Fruit fly (Drosophila melanogaster) whole organism, embryonic: ENCODE measurements around the gene CG34281.
A peak's percentile ranks its signal among the peaks of the same experiment; 100 is the strongest.

Experiments used
- Bgb ChIP-seq: fragments of 200-800 bp; sonication (Bioruptor generic); IDR thresholded peaks from 2 replicates; pipeline ENCODE4 v1.3.6; 2022; ENCODE audit warnings: missing biosample characterization, missing genetic modification characterization; ENCODE audit not compliant: partially characterized antibody
- CG10209 ChIP-seq: fragments of 200-800 bp; sonication (Bioruptor generic); optimal IDR thresholded peaks from 3 replicates; lab custom pipeline; 2017; ENCODE audit warnings: missing biosample characterization, mild to moderate bottlenecking, missing genetic modification characterization, missing genetic modification reagents
- CG11695 ChIP-seq: fragments of 200-800 bp; sonication (Bioruptor generic); IDR thresholded peaks from 3 replicates; pipeline ENCODE4 v1.3.6; 2022; ENCODE audit warnings: missing biosample characterization, missing genetic modification characterization
- CG13287 ChIP-seq: fragments of 200-800 bp; sonication (Bioruptor generic); IDR thresholded peaks from 2 replicates; pipeline ENCODE4 v1.3.6; 2022; ENCODE audit warnings: missing biosample characterization, missing genetic modification characterization; ENCODE audit not compliant: partially characterized antibody
- CG13624 ChIP-seq: fragments of 200-800 bp; sonication (Bioruptor generic); optimal IDR thresholded peaks from 2 replicates; lab custom pipeline; 2016; ENCODE audit warnings: missing biosample characterization, missing genetic modification characterization
- CG2120 ChIP-seq: fragments of 200-800 bp; sonication (Bioruptor generic); optimal IDR thresholded peaks from 3 replicates; lab custom pipeline; 2016; ENCODE audit warnings: missing biosample characterization, missing genetic modification characterization
- CG34224 ChIP-seq: fragments of 200-800 bp; sonication (Bioruptor generic); IDR thresholded peaks from 3 replicates; pipeline ENCODE4 v1.3.6; 2022; ENCODE audit warnings: missing biosample characterization, missing genetic modification characterization; ENCODE audit not compliant: partially characterized antibody
- CG34422 ChIP-seq: fragments of 200-800 bp; sonication (Bioruptor generic); IDR thresholded peaks from 3 replicates; pipeline ENCODE4 v1.3.6; 2022; ENCODE audit warnings: missing biosample characterization, missing genetic modification characterization
- CG42726 ChIP-seq: fragments of 200-800 bp; sonication (Bioruptor generic); IDR thresholded peaks from 2 replicates; pipeline ENCODE4 v1.3.6; 2022; ENCODE audit warnings: missing biosample characterization, missing genetic modification characterization; ENCODE audit not compliant: partially characterized antibody
- CG4730 ChIP-seq: fragments of 200-800 bp; sonication (Bioruptor generic); IDR thresholded peaks from 2 replicates; pipeline ENCODE4 v1.3.6; 2022; ENCODE audit warnings: missing biosample characterization, missing genetic modification characterization
- CG6683 ChIP-seq: fragments of 200-800 bp; sonication (Bioruptor generic); optimal IDR thresholded peaks from 2 replicates; lab custom pipeline; 2017; ENCODE audit warnings: missing biosample characterization, mild to moderate bottlenecking, missing genetic modification characterization, missing genetic modification reagents
- CG8290 ChIP-seq, 3 experiments: fragments of 200-800 bp; sonication (Bioruptor generic); optimal IDR thresholded peaks; 2 replicates each; lab custom pipeline; 2016 to 2019; ENCODE audit warnings: missing biosample characterization in 3 of 3, missing genetic modification characterization in 3 of 3, mild to moderate bottlenecking in 2 of 3, moderate library complexity in 1 of 3
- CG9215 ChIP-seq: fragments of 200-800 bp; sonication (Bioruptor generic); IDR thresholded peaks from 2 replicates; pipeline ENCODE4 v1.3.6; 2022; ENCODE audit warnings: missing biosample characterization, missing genetic modification characterization
- CkIIα-i1 ChIP-seq: fragments of 200-800 bp; sonication (Bioruptor generic); IDR thresholded peaks from 2 replicates; pipeline ENCODE4 v1.3.6; 2022; ENCODE audit warnings: missing biosample characterization, missing genetic modification characterization
- Dll ChIP-seq: fragments of 200-800 bp; sonication (Bioruptor generic); IDR thresholded peaks from 4 replicates; pipeline ENCODE4 v1.3.6; 2022; ENCODE audit warnings: missing biosample characterization, missing genetic modification characterization; ENCODE audit not compliant: partially characterized antibody
- Eip74EF ChIP-seq, 2 experiments: fragments of 200-800 bp in 1 of 2; fragments of >200 bp in 1 of 2; sonication (Bioruptor generic) in 1 of 2; optimal IDR thresholded peaks; 2 replicates each; lab custom pipeline; 2017 to 2019; ENCODE audit warnings: missing biosample characterization in 2 of 2, missing genetic modification characterization in 2 of 2, mild to moderate bottlenecking in 1 of 2, moderate library complexity in 1 of 2
- Ets65A ChIP-seq: fragments of 200-800 bp; sonication (Bioruptor generic); peaks from one replicate; lab custom pipeline; 2016; ENCODE audit warnings: missing biosample characterization, missing genetic modification characterization
- HLH4C ChIP-seq: fragments of 200-800 bp; sonication (Bioruptor generic); IDR thresholded peaks from 3 replicates; pipeline ENCODE4 v1.3.6; 2022; ENCODE audit warnings: missing biosample characterization, missing genetic modification characterization; ENCODE audit not compliant: partially characterized antibody
- Max ChIP-seq: fragments of 200-800 bp; sonication (Bioruptor generic); optimal IDR thresholded peaks from 2 replicates; lab custom pipeline; 2016; ENCODE audit warnings: missing biosample characterization, mild to moderate bottlenecking, missing genetic modification characterization
- Med ChIP-seq: fragments of 200-800 bp; sonication (Bioruptor generic); peaks from one replicate; lab custom pipeline; 2016; ENCODE audit warnings: missing biosample characterization, missing genetic modification characterization, mild to moderate bottlenecking, inconsistent platforms, moderate library complexity
- NFAT ChIP-seq: fragments of 200-800 bp; sonication (Bioruptor generic); IDR thresholded peaks from 2 replicates; pipeline ENCODE4 v1.3.6; 2022; ENCODE audit warnings: missing biosample characterization, missing genetic modification characterization
- Pdp1 ChIP-seq, 2 experiments: fragments of 200-800 bp; sonication (Bioruptor generic); optimal IDR thresholded peaks; 3 replicates each; lab custom pipeline; 2016; ENCODE audit warnings: missing biosample characterization in 2 of 2, missing genetic modification characterization in 2 of 2, mild to moderate bottlenecking in 1 of 2, moderate library complexity in 1 of 2
- Scr ChIP-seq: fragments of 200-800 bp; sonication (Bioruptor generic); IDR thresholded peaks from 2 replicates; pipeline ENCODE4 v1.3.6; 2022; ENCODE audit warnings: missing biosample characterization, missing genetic modification characterization; ENCODE audit not compliant: partially characterized antibody
- Sry-β ChIP-seq: fragments of 200-800 bp; sonication (Bioruptor generic); optimal IDR thresholded peaks from 2 replicates; lab custom pipeline; 2018; ENCODE audit warnings: missing biosample characterization, mild to moderate bottlenecking, missing genetic modification characterization, moderate library complexity
- ara ChIP-seq: fragments of 200-800 bp; sonication (Bioruptor generic); IDR thresholded peaks from 2 replicates; pipeline ENCODE4 v1.3.6; 2022; ENCODE audit warnings: missing biosample characterization, missing genetic modification characterization
- bbx ChIP-seq: fragments of 200-800 bp; sonication (Bioruptor generic); IDR thresholded peaks from 2 replicates; pipeline ENCODE4 v1.3.6; 2022; ENCODE audit warnings: missing biosample characterization, missing genetic modification characterization; ENCODE audit not compliant: partially characterized antibody
- cas ChIP-seq: fragments of 200-800 bp; sonication (Bioruptor generic); IDR thresholded peaks from 2 replicates; pipeline ENCODE4 v1.3.6; 2022; ENCODE audit warnings: missing biosample characterization, missing genetic modification characterization
- chm ChIP-seq: fragments of 200-800 bp; sonication (Bioruptor generic); IDR thresholded peaks from 2 replicates; pipeline ENCODE4 v1.3.6; 2022; ENCODE audit warnings: missing biosample characterization, missing genetic modification characterization
- eve ChIP-seq, 2 experiments: fragments of >200 bp; optimal IDR thresholded peaks; 2 replicates each; lab custom pipeline; 2017; ENCODE audit warnings: missing biosample characterization in 2 of 2, missing genetic modification characterization in 2 of 2
- exex ChIP-seq: fragments of 200-800 bp; sonication (Bioruptor generic); optimal IDR thresholded peaks from 4 replicates; lab custom pipeline; 2018; ENCODE audit warnings: missing biosample characterization, mild to moderate bottlenecking, missing genetic modification characterization, moderate library complexity
- fd96Cb ChIP-seq: fragments of 200-800 bp; sonication (Bioruptor generic); optimal IDR thresholded peaks from 2 replicates; lab custom pipeline; 2018; ENCODE audit warnings: missing biosample characterization, mild to moderate bottlenecking, missing genetic modification characterization, moderate library complexity
- hb ChIP-seq: fragments of 200-800 bp; sonication (Bioruptor generic); IDR thresholded peaks from 3 replicates; pipeline ENCODE4 v1.3.6; 2022; ENCODE audit warnings: missing biosample characterization, missing genetic modification characterization; ENCODE audit not compliant: partially characterized antibody
- knrl ChIP-seq: fragments of 200-800 bp; sonication (Bioruptor generic); IDR thresholded peaks from 3 replicates; pipeline ENCODE4 v1.3.6; 2022; ENCODE audit warnings: missing biosample characterization, missing genetic modification characterization; ENCODE audit not compliant: partially characterized antibody
- lilli ChIP-seq: fragments of 200-800 bp; sonication (Bioruptor generic); optimal IDR thresholded peaks from 3 replicates; lab custom pipeline; 2016; ENCODE audit warnings: missing biosample characterization, missing genetic modification characterization
- maf-S ChIP-seq: fragments of 200-800 bp; sonication (Bioruptor generic); optimal IDR thresholded peaks from 2 replicates; lab custom pipeline; 2016; ENCODE audit warnings: missing biosample characterization, missing genetic modification characterization
- mld ChIP-seq: fragments of 200-800 bp; sonication (Bioruptor generic); IDR thresholded peaks from 3 replicates; pipeline ENCODE4 v1.3.6; 2022; ENCODE audit warnings: missing biosample characterization, missing genetic modification characterization; ENCODE audit not compliant: partially characterized antibody
- nerfin-2 ChIP-seq: fragments of 200-800 bp; sonication (Bioruptor generic); IDR thresholded peaks from 2 replicates; pipeline ENCODE4 v1.3.6; 2022; ENCODE audit warnings: missing biosample characterization, missing genetic modification characterization; ENCODE audit not compliant: partially characterized antibody
- pfk ChIP-seq: fragments of 200-800 bp; sonication (Bioruptor generic); optimal IDR thresholded peaks from 2 replicates; lab custom pipeline; 2018; ENCODE audit warnings: missing biosample characterization, mild to moderate bottlenecking, missing genetic modification characterization, moderate library complexity
- row ChIP-seq: fragments of 200-800 bp; sonication (Bioruptor generic); IDR thresholded peaks from 3 replicates; pipeline ENCODE4 v1.3.6; 2022; ENCODE audit warnings: missing biosample characterization, missing genetic modification characterization
- salm ChIP-seq: fragments of 200-800 bp; sonication (Bioruptor generic); optimal IDR thresholded peaks from 2 replicates; lab custom pipeline; 2018; ENCODE audit warnings: missing biosample characterization, mild to moderate bottlenecking, missing genetic modification characterization
- sd ChIP-seq: fragments of 200-800 bp; sonication (Bioruptor generic); optimal IDR thresholded peaks from 3 replicates; lab custom pipeline; 2018; ENCODE audit warnings: missing biosample characterization, mild to moderate bottlenecking, missing genetic modification characterization, moderate library complexity
- sens ChIP-seq: fragments of 200-800 bp; sonication (Bioruptor generic); peaks from one replicate; lab custom pipeline; 2016; ENCODE audit warnings: missing biosample characterization, missing genetic modification characterization
- sob ChIP-seq: fragments of 200-800 bp; sonication (Bioruptor generic); IDR thresholded peaks from 2 replicates; pipeline ENCODE4 v1.3.6; 2022; ENCODE audit warnings: missing biosample characterization, missing genetic modification characterization
- tll ChIP-seq, 2 experiments: fragments of 200-800 bp in 1 of 2; fragments of >200 bp in 1 of 2; sonication (Bioruptor generic) in 1 of 2; optimal IDR thresholded peaks; 2 replicates each; lab custom pipeline; 2017 to 2019; ENCODE audit warnings: missing biosample characterization in 2 of 2, missing genetic modification characterization in 2 of 2, mild to moderate bottlenecking in 1 of 2, moderate library complexity in 1 of 2
- vvl ChIP-seq: fragments of 200-800 bp; sonication (Bioruptor generic); IDR thresholded peaks from 2 replicates; pipeline ENCODE4 v1.3.6; 2022; ENCODE audit warnings: missing biosample characterization, missing genetic modification characterization

Gene CG34281

dm6 chr3R:17646102-17647050, 33.7 kb downstream of the CG34281 start (continued):
- TF ChIP-seq eve (GFP tag; optimal IDR thresholded peaks at IDR 0.05; lab: Kevin White, UChicago) (peak in 1 of 2 experiments; percentile 11), fd96Cb (no peak), lilli (GFP tag; lab: Kevin White, UChicago) (peak; percentile 10), CkIIα-i1 (no peak), sens (GFP tag; lab: Kevin White, UChicago) (peak; percentile 88), NFAT (GFP tag; lab: Robert Waterston, UW) (0 out of 2 replicates have a peak, but pooled peaks have one; percentile 35), exex (tag; lab: Kevin White, UChicago) (peak; percentile 98), bbx (GFP tag; lab: Robert Waterston, UW) (peak; percentile 69), ara (GFP tag; lab: Robert Waterston, UW) (peak; percentile 46; the same call in 1 of the 2 replicates), Med (peak; percentile 66), maf-S (GFP tag; lab: Kevin White, UChicago) (no peak), vvl (GFP tag; lab: Robert Waterston, UW) (peak; percentile 73; the same call in 1 of the 2 replicates), CG9215 (no peak), nerfin-2 (GFP tag; lab: Robert Waterston, UW) (peak; percentile 64), CG11695 (GFP tag; lab: Robert Waterston, UW) (no peak), cas (no peak), CG10209 (GFP tag; lab: Kevin White, UChicago) (no peak), hb (GFP tag; lab: Robert Waterston, UW) (peak; percentile 60; the same call in 1 of the 3 replicates), pfk (GFP tag; lab: Kevin White, UChicago) (peak; percentile 90), chm (GFP tag; lab: Robert Waterston, UW) (peak; percentile 20; the same call in 1 of the 2 replicates), CG42726 (GFP tag; lab: Robert Waterston, UW) (peak; percentile 64), Sry-β (GFP tag; lab: Kevin White, UChicago) (peak; percentile 70), CG2120 (peak; percentile 12), Scr (GFP tag; lab: Robert Waterston, UW) (peak; percentile 72), Eip74EF (GFP tag; optimal IDR thresholded peaks at IDR 0.05; lab: Kevin White, UChicago) (peak in 1 of 2 experiments; percentile 20), tll (GFP tag; optimal IDR thresholded peaks at IDR 0.05; lab: Kevin White, UChicago) (peak in 1 of 2 experiments; percentile 36), Pdp1 (GFP tag; optimal IDR thresholded peaks at IDR 0.05; lab: Kevin White, UChicago) (peak; percentile 19 to 95), CG8290 (GFP tag; optimal IDR thresholded peaks at IDR 0.05; lab: Kevin White, UChicago) (no peak), CG8290 (tag; optimal IDR thresholded peaks at IDR 0.05; lab: Kevin White, UChicago) (peak in 1 of 2 experiments; percentile 20), CG13624 (GFP tag; lab: Kevin White, UChicago) (peak; percentile 33), Ets65A (GFP tag; lab: Kevin White, UChicago) (peak; percentile 59), row (peak; percentile 58; the same call in 2 of the 3 replicates), CG6683 (GFP tag; lab: Kevin White, UChicago) (no peak), Max (GFP tag; lab: Kevin White, UChicago) (no peak), CG4730 (GFP tag; lab: Robert Waterston, UW) (no peak), mld (GFP tag; lab: Robert Waterston, UW) (peak; percentile 63; the same call in 2 of the 3 replicates), Bgb (GFP tag; lab: Robert Waterston, UW) (peak; percentile 70), CG13287 (GFP tag; lab: Robert Waterston, UW) (peak; percentile 39; the same call in 1 of the 2 replicates), Dll (GFP tag; lab: Robert Waterston, UW) (peak; percentile 55; the same call in 2 of the 4 replicates), salm (peak; percentile 79), knrl (GFP tag; lab: Robert Waterston, UW) (peak; percentile 55; the same call in 2 of the 3 replicates), HLH4C (GFP tag; lab: Robert Waterston, UW) (peak; percentile 74; the same call in 1 of the 3 replicates), sob (GFP tag; lab: Robert Waterston, UW) (peak; percentile 37; the same call in 1 of the 2 replicates), CG34224 (GFP tag; lab: Robert Waterston, UW) (peak; percentile 46; the same call in 1 of the 3 replicates), sd (peak; percentile 40), CG34422 (GFP tag; lab: Robert Waterston, UW) (0 out of 3 replicates have a peak, but pooled peaks have one; percentile 9)
